Fruit fly (Drosophila melanogaster): ENCODE results near the gene CG3223.

Gene CG3223

DNA sequence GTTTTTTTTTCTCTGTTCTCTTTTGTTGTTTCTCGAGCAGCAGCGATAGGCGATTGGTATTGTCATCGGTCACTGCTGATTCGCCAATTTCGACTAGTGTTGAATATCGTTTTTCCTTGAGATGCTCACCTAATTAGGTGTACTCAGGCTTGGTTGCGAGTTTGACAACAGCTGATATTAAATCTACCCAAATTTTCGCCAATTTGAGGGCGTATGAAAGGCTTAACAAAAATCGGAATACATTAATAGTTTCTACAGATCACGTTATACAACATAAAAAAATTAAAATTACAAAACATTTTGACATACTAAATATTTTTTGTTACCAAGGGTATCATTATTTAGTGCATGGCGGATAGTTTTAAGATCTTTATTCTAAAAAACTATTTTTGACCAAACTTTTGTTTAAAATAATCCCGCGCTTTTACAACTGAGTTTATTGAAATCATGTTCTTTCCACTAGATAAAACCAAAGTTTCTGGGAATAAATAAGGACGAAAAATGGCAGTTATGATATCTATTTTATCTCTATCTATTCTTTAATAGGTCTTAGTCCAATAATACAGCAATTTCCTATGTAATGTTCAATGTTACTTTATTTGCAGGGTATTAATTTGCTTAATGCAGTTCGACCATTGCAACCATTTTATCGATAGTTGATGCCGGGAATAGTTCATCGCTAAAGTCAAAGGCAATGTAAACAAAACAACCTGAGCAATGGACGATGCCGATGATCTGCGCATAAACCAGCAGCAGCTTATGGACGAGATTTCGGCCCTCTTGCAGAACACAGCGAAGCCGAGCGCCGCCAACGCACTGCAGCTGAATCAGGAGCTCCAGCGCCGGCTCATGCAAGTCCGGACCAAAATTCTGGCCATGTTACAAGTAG lies 4.2 kb downstream of the CG3223 start, which contains the start of the genes CG10435 and Pbp95 (continued):
- TF ChIP-seq oc (tag; optimal IDR thresholded peaks at IDR 0.05) = no peak
- TF ChIP-seq Sox102F (GFP tag; optimal IDR thresholded peaks at IDR 0.05) = no peak
- TF ChIP-seq prd (optimal IDR thresholded peaks at IDR 0.05) = no peak
- peak; percentile 39; the same call in 1 of the 3 replicates for TF ChIP-seq prd (GFP tag; IDR thresholded peaks at IDR 0.05)
- TF ChIP-seq Hmr (GFP tag; optimal IDR thresholded peaks at IDR 0.05) = peak; percentile 27
- peak; percentile 46 for TF ChIP-seq Dad (GFP tag; optimal IDR thresholded peaks at IDR 0.05)
- TF ChIP-seq Abd-B (GFP tag; optimal IDR thresholded peaks at IDR 0.05) = peak; percentile 37
- no peak for TF ChIP-seq crol (GFP tag; IDR thresholded peaks at IDR 0.05)
- TF ChIP-seq CG2202 (tag; optimal IDR thresholded peaks at IDR 0.05) = no peak
- TF ChIP-seq gcm2 (GFP tag; optimal IDR thresholded peaks at IDR 0.05) = no peak
- TF ChIP-seq sqz (GFP tag; optimal IDR thresholded peaks at IDR 0.05) = no peak
- peak; percentile 82 for TF ChIP-seq mam (GFP tag; optimal IDR thresholded peaks at IDR 0.05)
- no peak for TF ChIP-seq CG10209 (GFP tag; optimal IDR thresholded peaks at IDR 0.05)
- TF ChIP-seq Pdp1 (GFP tag; optimal IDR thresholded peaks at IDR 0.05) = peak; percentile 67 to 68
- TF ChIP-seq tna (GFP tag; IDR thresholded peaks at IDR 0.05; ENCODE audit: partially characterized antibody) = peak; percentile 54
- peak; percentile 41 for TF ChIP-seq CG12942 (GFP tag; optimal IDR thresholded peaks at IDR 0.05)
- TF ChIP-seq CG42726 (GFP tag; IDR thresholded peaks at IDR 0.05; ENCODE audit: partially characterized antibody) = no peak
- peak; percentile 70 for TF ChIP-seq Ets65A (GFP tag)
- no peak for TF ChIP-seq abd-A (tag; optimal IDR thresholded peaks at IDR 0.05)
- no peak for TF ChIP-seq HLHmδ (GFP tag; optimal IDR thresholded peaks at IDR 0.05)
- TF ChIP-seq C15 (GFP tag; IDR thresholded peaks at IDR 0.05) = no peak
- peak; percentile 35; the same call in 1 of the 3 replicates for TF ChIP-seq H15 (GFP tag; IDR thresholded peaks at IDR 0.05)
- TF ChIP-seq pros (GFP tag; optimal IDR thresholded peaks at IDR 0.05) = no peak
- TF ChIP-seq CG10267 (tag; optimal IDR thresholded peaks at IDR 0.05) = peak; percentile 86
- TF ChIP-seq CG3281 (GFP tag; optimal IDR thresholded peaks at IDR 0.05) = peak; percentile 49
- TF ChIP-seq CG7556 (GFP tag; optimal IDR thresholded peaks at IDR 0.05) = no peak
- no peak for TF ChIP-seq sima (GFP tag; optimal IDR thresholded peaks at IDR 0.05)
- TF ChIP-seq CG30020 (tag; optimal IDR thresholded peaks at IDR 0.05) = peak; percentile 50
- no peak for TF ChIP-seq Dek (tag; optimal IDR thresholded peaks at IDR 0.05)
- TF ChIP-seq CG4617 (GFP tag; optimal IDR thresholded peaks at IDR 0.05; ENCODE audit: borderline replicate concordance) = no peak
- peak; percentile 54 for TF ChIP-seq HmgZ (tag; optimal IDR thresholded peaks at IDR 0.05)
- TF ChIP-seq Neu2 (GFP tag; optimal IDR thresholded peaks at IDR 0.05; ENCODE audit: borderline replicate concordance) = no peak
- TF ChIP-seq run (tag; optimal IDR thresholded peaks at IDR 0.05) = no peak
- TF ChIP-seq B-H1 (GFP tag; IDR thresholded peaks at IDR 0.05) = peak; percentile 37; the same call in 2 of the 3 replicates
- TF ChIP-seq Hand (GFP tag; optimal IDR thresholded peaks at IDR 0.05) = no peak
- peak; percentile 61; the same call in 2 of the 3 replicates for TF ChIP-seq zen2 (GFP tag; IDR thresholded peaks at IDR 0.05; ENCODE audit: partially characterized antibody)
- peak; percentile 42 for TF ChIP-seq CG9817 (tag; optimal IDR thresholded peaks at IDR 0.05)
- no peak for TF ChIP-seq CrebB (tag; optimal IDR thresholded peaks at IDR 0.05)
- TF ChIP-seq Nf-YA (GFP tag; IDR thresholded peaks at IDR 0.05) = peak; percentile 47; the same call in 1 of the 2 replicates
- no peak for TF ChIP-seq CG16779 (GFP tag; IDR thresholded peaks at IDR 0.05)
- peak; percentile 42 for TF ChIP-seq CG1647 (GFP tag; optimal IDR thresholded peaks at IDR 0.05)
- TF ChIP-seq org-1 (GFP tag; optimal IDR thresholded peaks at IDR 0.05) = no peak
- peak; percentile 78 for TF ChIP-seq slbo (GFP tag; IDR thresholded peaks at IDR 0.05)
- peak; percentile 55 for TF ChIP-seq Antp (GFP tag; optimal IDR thresholded peaks at IDR 0.05)
- no peak for TF ChIP-seq CG6854 (GFP tag; optimal IDR thresholded peaks at IDR 0.05)
- TF ChIP-seq salm (tag; optimal IDR thresholded peaks at IDR 0.05) = no peak
- peak; percentile 44 for TF ChIP-seq Taf1 (GFP tag; IDR thresholded peaks at IDR 0.05)
- TF ChIP-seq Rx (GFP tag; IDR thresholded peaks at IDR 0.05) = peak; percentile 56
- TF ChIP-seq h (optimal IDR thresholded peaks at IDR 0.05) = no peak
